Worm (Caenorhabditis elegans): ENCODE measurements around the gene sri-73.

The sri-73 gene

ce11 chrV:600231-600630 lies 34.3 kb upstream of the sri-73 start, which contains the start of gene nhr-251:
Gene nhr-251, plus strand, starts transcription at chrV:600531.
- TF ChIP-seq elt-4 (tag; optimal IDR thresholded peaks at IDR 0.05) (no peak), pros-1 (tag; optimal IDR thresholded peaks at IDR 0.05) (no peak), ets-4 (tag; optimal IDR thresholded peaks at IDR 0.05) (no peak), hlh-13 (GFP tag; optimal IDR thresholded peaks at IDR 0.05) (no peak), nhr-11 (tag; optimal IDR thresholded peaks at IDR 0.05) (no peak), mec-3 (tag; optimal IDR thresholded peaks at IDR 0.05; ENCODE audit: borderline replicate concordance) (no peak), unc-3 (GFP tag; conservative IDR thresholded peaks at IDR 0.05) (no peak), unc-3 (tag; optimal IDR thresholded peaks at IDR 0.05) (no peak), elt-2 (tag; optimal IDR thresholded peaks at IDR 0.05) (no peak)

ce11 chrV:599783-600182 lies 33.9 kb upstream of the sri-73 start:
- TF ChIP-seq lim-6 (tag; optimal IDR thresholded peaks at IDR 0.05): no peak
- no peak for TF ChIP-seq ceh-18 (tag; optimal IDR thresholded peaks at IDR 0.05)
- no peak for TF ChIP-seq K02D7.2 (tag; optimal IDR thresholded peaks at IDR 0.05)
- no peak for TF ChIP-seq ama-1 (optimal IDR thresholded peaks at IDR 0.05)
- no peak for TF ChIP-seq pax-1 (tag; optimal IDR thresholded peaks at IDR 0.05)
- no peak for TF ChIP-seq mec-3 (tag; optimal IDR thresholded peaks at IDR 0.05; ENCODE audit: borderline replicate concordance)
- no peak for TF ChIP-seq zip-5 (tag; optimal IDR thresholded peaks at IDR 0.05)
- no peak for TF ChIP-seq che-1 (tag; optimal IDR thresholded peaks at IDR 0.05)
- TF ChIP-seq ceh-24 (tag; optimal IDR thresholded peaks at IDR 0.05): no peak

- TF ChIP-seq lin-11 (tag; optimal IDR thresholded peaks at IDR 0.05) (no peak), gmeb-2 (tag; optimal IDR thresholded peaks at IDR 0.05) (no peak), dve-1 (tag; optimal IDR thresholded peaks at IDR 0.05) (no peak), pqm-1 (tag; optimal IDR thresholded peaks at IDR 0.05) (no peak), ceh-22 (tag; optimal IDR thresholded peaks at IDR 0.05) (no peak), ceh-2 (tag; optimal IDR thresholded peaks at IDR 0.05) (no peak), hlh-15 (tag; optimal IDR thresholded peaks at IDR 0.05) (no peak), K09A11.1 (tag; optimal IDR thresholded peaks at IDR 0.05; ENCODE audit: insufficient read depth) (no peak), ttx-3 (tag; optimal IDR thresholded peaks at IDR 0.05) (no peak), Y22D7AL.16 (tag; optimal IDR thresholded peaks at IDR 0.05) (no peak), unc-42 (tag; optimal IDR thresholded peaks at IDR 0.05) (no peak), ceh-45 (GFP tag; IDR thresholded peaks at IDR 0.05) (no peak), nhr-11 (tag; optimal IDR thresholded peaks at IDR 0.05) (no peak), ets-4 (tag; optimal IDR thresholded peaks at IDR 0.05) (no peak), rnt-1 (tag; optimal IDR thresholded peaks at IDR 0.05) (no peak), C38D4.7 (GFP tag; optimal IDR thresholded peaks at IDR 0.05) (no peak), syd-9 (tag; optimal IDR thresholded peaks at IDR 0.05) (no peak)
These were observed 32.7 kb upstream of the sri-73 start for ce11 chrV:598626-599025.

ce11 chrV:597823-598222 lies 31.9 kb upstream of the sri-73 start:
- TF ChIP-seq elt-4 (tag; optimal IDR thresholded peaks at IDR 0.05) (no peak), sdc-2 (tag; optimal IDR thresholded peaks at IDR 0.05) (no peak), nhr-232 (tag; optimal IDR thresholded peaks at IDR 0.05) (no peak), mec-3 (tag; optimal IDR thresholded peaks at IDR 0.05; ENCODE audit: borderline replicate concordance) (no peak), ttx-3 (tag; optimal IDR thresholded peaks at IDR 0.05) (no peak), syd-9 (tag; optimal IDR thresholded peaks at IDR 0.05) (no peak), ceh-30 (tag; optimal IDR thresholded peaks at IDR 0.05) (no peak), fkh-6 (tag; optimal IDR thresholded peaks at IDR 0.05) (no peak), ceh-34 (tag; optimal IDR thresholded peaks at IDR 0.05) (no peak), pax-1 (tag; optimal IDR thresholded peaks at IDR 0.05) (no peak), pha-2 (tag; optimal IDR thresholded peaks at IDR 0.05) (no peak), nfya-1 (tag; optimal IDR thresholded peaks at IDR 0.05) (no peak), madf-2 (tag; optimal IDR thresholded peaks at IDR 0.05) (no peak), Y22D7AL.16 (tag; optimal IDR thresholded peaks at IDR 0.05) (no peak)
